Worm (Caenorhabditis elegans) whole organism, L1 larva: Measurements from ENCODE around the gene F09E5.8.
A peak's percentile ranks its signal among the peaks of the same experiment; 100 is the strongest.

ENCODE experiments used
- C04F5.9 ChIP-seq: sonication (generic microtip); optimal IDR thresholded peaks from 2 replicates; lab custom pipeline; 2016; ENCODE audit warnings: missing genetic modification characterization, missing compliant biosample characterization
- C16A3.4 ChIP-seq: fragments of 150-350 bp; optimal IDR thresholded peaks from 2 replicates; lab custom pipeline; 2014; ENCODE audit warnings: missing biosample characterization, missing genetic modification characterization
- alr-1 ChIP-seq: fragments of 200-800 bp; sonication (Bioruptor generic); optimal IDR thresholded peaks from 2 replicates; lab custom pipeline; 2018; ENCODE audit warnings: borderline replicate concordance, mild to moderate bottlenecking, missing genetic modification characterization, missing compliant biosample characterization
- blmp-1 ChIP-seq: fragments of 150-350 bp; optimal IDR thresholded peaks from 2 replicates; lab custom pipeline; 2014; ENCODE audit warnings: missing biosample characterization, missing genetic modification characterization
- ceh-82 ChIP-seq, 3 experiments: fragments of 150-350 bp in 1 of 3; sonication (generic microtip) in 2 of 3; optimal IDR thresholded peaks; 2 replicates each; lab custom pipeline; 2014 to 2017; ENCODE audit warnings: missing biosample characterization in 3 of 3, missing genetic modification characterization in 3 of 3
- ceh-88 ChIP-seq: fragments of 200-800 bp; sonication (Bioruptor generic); IDR thresholded peaks from 2 replicates; pipeline ENCODE4 v1.3.6; 2022; ENCODE audit warnings: missing genetic modification characterization, missing compliant biosample characterization
- dpl-1 ChIP-seq, 3 experiments: fragments of 150-350 bp in 2 of 3; sonication (generic microtip) in 1 of 3; optimal IDR thresholded peaks; 2 replicates each; lab custom pipeline; 2014 to 2017; ENCODE audit warnings: missing biosample characterization in 3 of 3, missing genetic modification characterization in 3 of 3, missing genetic modification reagents in 3 of 3
- dsc-1 ChIP-seq: sonication (generic microtip); optimal IDR thresholded peaks from 2 replicates; lab custom pipeline; 2016; ENCODE audit warnings: mild to moderate bottlenecking, missing genetic modification characterization, missing compliant biosample characterization
- efl-1 ChIP-seq, 4 experiments: fragments of 150-350 bp; optimal IDR thresholded peaks in 3 of 4; peaks in 1 of 4; 1 replicate in 1 of 4; 2 replicates in 3 of 4; lab custom pipeline; 2014; ENCODE audit warnings: missing biosample characterization in 2 of 4, missing genetic modification characterization in 2 of 4, missing genetic modification reagents in 2 of 4
- egl-13 ChIP-seq: sonication (generic microtip); optimal IDR thresholded peaks from 2 replicates; lab custom pipeline; 2016; ENCODE audit warnings: missing genotype, missing genetic modification reagents, missing genetic modification characterization, missing compliant biosample characterization
- elt-2 ChIP-seq: sonication (generic microtip); optimal IDR thresholded peaks from 2 replicates; lab custom pipeline; 2016; ENCODE audit warnings: missing genetic modification characterization, mild to moderate bottlenecking, inconsistent platforms, missing compliant biosample characterization, missing genetic modification reagents
- fkh-10 ChIP-seq: sonication (generic microtip); optimal IDR thresholded peaks from 2 replicates; lab custom pipeline; 2017; ENCODE audit warnings: missing biosample characterization, missing genetic modification reagents, missing genetic modification characterization
- grh-1 ChIP-seq: fragments of 200-800 bp; sonication (Bioruptor generic); IDR thresholded peaks from 2 replicates; pipeline ENCODE4 v1.3.6; 2022; ENCODE audit warnings: missing genetic modification reagents, missing genetic modification characterization, missing compliant biosample characterization
- hlh-4 ChIP-seq: sonication (generic microtip); optimal IDR thresholded peaks from 2 replicates; lab custom pipeline; 2016; ENCODE audit warnings: mild to moderate bottlenecking, missing genetic modification characterization, missing compliant biosample characterization
- irx-1 ChIP-seq: sonication (generic microtip); optimal IDR thresholded peaks from 2 replicates; lab custom pipeline; 2016; ENCODE audit warnings: missing genetic modification characterization, missing compliant biosample characterization
- isw-1 ChIP-seq: fragments of 200-800 bp; sonication (Bioruptor generic); IDR thresholded peaks from 2 replicates; pipeline ENCODE4 v1.3.6; 2022; ENCODE audit warnings: missing genetic modification characterization, missing compliant biosample characterization
- jun-1 ChIP-seq: fragments of 150-350 bp; optimal IDR thresholded peaks from 2 replicates; lab custom pipeline; 2014; ENCODE audit warnings: missing biosample characterization, missing genetic modification reagents, missing genetic modification characterization
- lin-13 ChIP-seq: fragments of 150-350 bp; optimal IDR thresholded peaks from 2 replicates; lab custom pipeline; 2014; ENCODE audit warnings: missing biosample characterization, missing genetic modification reagents, missing genetic modification characterization
- lin-14 ChIP-seq: fragments of 200-800 bp; sonication (Bioruptor generic); optimal IDR thresholded peaks from 2 replicates; lab custom pipeline; 2018; ENCODE audit warnings: mild to moderate bottlenecking, missing genetic modification characterization, moderate library complexity, missing compliant biosample characterization
- lin-15B ChIP-seq: fragments of 150-350 bp; sonication (generic microtip); optimal IDR thresholded peaks from 3 replicates; lab custom pipeline; 2014; ENCODE audit warnings: missing biosample characterization, missing genetic modification characterization
- lin-35 ChIP-seq, 2 experiments: fragments of 150-350 bp; optimal IDR thresholded peaks; 2 replicates each; lab custom pipeline; 2014; ENCODE audit warnings: missing biosample characterization in 2 of 2, missing genetic modification characterization in 2 of 2, missing genetic modification reagents in 2 of 2
- lir-3 ChIP-seq: sonication (generic microtip); optimal IDR thresholded peaks from 2 replicates; lab custom pipeline; 2016; ENCODE audit warnings: mild to moderate bottlenecking, missing genetic modification characterization, moderate library complexity, missing compliant biosample characterization; ENCODE audit not compliant: poor library complexity
- lsy-2 ChIP-seq, 2 experiments: fragments of 150-350 bp; optimal IDR thresholded peaks; 2 replicates each; lab custom pipeline; 2014; ENCODE audit warnings: missing biosample characterization in 2 of 2, missing genetic modification characterization in 2 of 2
- mep-1 ChIP-seq: fragments of 150-350 bp; optimal IDR thresholded peaks from 2 replicates; lab custom pipeline; 2014; ENCODE audit warnings: missing biosample characterization, missing genetic modification characterization
- nhr-11 ChIP-seq: fragments of 150-350 bp; optimal IDR thresholded peaks from 2 replicates; lab custom pipeline; 2014; ENCODE audit warnings: missing biosample characterization, missing genetic modification characterization
- nhr-12 ChIP-seq: sonication (generic microtip); optimal IDR thresholded peaks from 2 replicates; lab custom pipeline; 2017; ENCODE audit warnings: missing biosample characterization, missing genetic modification characterization
- nhr-19 ChIP-seq: fragments of 200-800 bp; sonication (Bioruptor generic); conservative IDR thresholded peaks from 2 replicates; pipeline ENCODE4 v1.3.6; 2022; ENCODE audit warnings: missing genetic modification characterization, missing compliant biosample characterization
- nhr-20 ChIP-seq: sonication (generic microtip); optimal IDR thresholded peaks from 2 replicates; lab custom pipeline; 2016; ENCODE audit warnings: mild to moderate bottlenecking, missing genetic modification characterization, missing compliant biosample characterization
- nhr-237 ChIP-seq: fragments of 150-350 bp; optimal IDR thresholded peaks from 2 replicates; lab custom pipeline; 2014; ENCODE audit warnings: missing biosample characterization, missing genetic modification characterization
- nhr-47 ChIP-seq: sonication (generic microtip); optimal IDR thresholded peaks from 2 replicates; lab custom pipeline; 2016; ENCODE audit warnings: mild to moderate bottlenecking, missing genetic modification characterization, moderate library complexity, missing compliant biosample characterization
- nhr-71 ChIP-seq: sonication (generic microtip); optimal IDR thresholded peaks from 2 replicates; lab custom pipeline; 2016; ENCODE audit warnings: mild to moderate bottlenecking, missing genetic modification characterization, moderate library complexity, missing compliant biosample characterization
- nhr-77 ChIP-seq: fragments of 150-350 bp; optimal IDR thresholded peaks from 2 replicates; lab custom pipeline; 2014; ENCODE audit warnings: missing biosample characterization, missing genetic modification characterization
- nhr-85 ChIP-seq: sonication (generic microtip); peaks from one replicate; lab custom pipeline; 2016; ENCODE audit warnings: missing genetic modification characterization, inconsistent platforms, missing compliant biosample characterization
- nhr-90 ChIP-seq: sonication (generic microtip); optimal IDR thresholded peaks from 2 replicates; lab custom pipeline; 2016; ENCODE audit warnings: mild to moderate bottlenecking, missing genetic modification characterization, missing compliant biosample characterization; ENCODE audit not compliant: poor library complexity
- rnt-1 ChIP-seq: sonication (generic microtip); optimal IDR thresholded peaks from 2 replicates; lab custom pipeline; 2016; ENCODE audit warnings: mild to moderate bottlenecking, missing genetic modification characterization, moderate library complexity, missing compliant biosample characterization
- skn-1 ChIP-seq: fragments of 150-350 bp; optimal IDR thresholded peaks from 2 replicates; lab custom pipeline; 2014; ENCODE audit warnings: missing biosample characterization, missing genetic modification characterization
- snpc-4 ChIP-seq: fragments of 150-350 bp; optimal IDR thresholded peaks from 2 replicates; lab custom pipeline; 2014; ENCODE audit warnings: missing biosample characterization, missing genetic modification characterization
- snu-23 ChIP-seq: sonication (generic microtip); optimal IDR thresholded peaks from 2 replicates; lab custom pipeline; 2016; ENCODE audit warnings: missing genetic modification characterization, missing compliant biosample characterization
- sup-37 ChIP-seq: fragments of 200-800 bp; sonication (Bioruptor generic); optimal IDR thresholded peaks from 2 replicates; lab custom pipeline; 2018; ENCODE audit warnings: mild to moderate bottlenecking, missing genetic modification characterization, missing compliant biosample characterization
- swsn-7 ChIP-seq: sonication (generic microtip); optimal IDR thresholded peaks from 2 replicates; lab custom pipeline; 2016; ENCODE audit warnings: missing genetic modification characterization, missing compliant biosample characterization
- tbx-2 ChIP-seq: sonication (generic microtip); optimal IDR thresholded peaks from 2 replicates; lab custom pipeline; 2016; ENCODE audit warnings: missing genetic modification characterization, missing compliant biosample characterization
- unc-86 ChIP-seq: sonication (generic microtip); optimal IDR thresholded peaks from 2 replicates; lab custom pipeline; 2016; ENCODE audit warnings: missing genetic modification characterization, missing compliant biosample characterization
- unc-98 ChIP-seq: fragments of 200-800 bp; sonication (Bioruptor generic); IDR thresholded peaks from 2 replicates; pipeline ENCODE4 v1.3.6; 2022; ENCODE audit warnings: missing genetic modification characterization, missing compliant biosample characterization
- vab-15 ChIP-seq: sonication (generic microtip); optimal IDR thresholded peaks from 2 replicates; lab custom pipeline; 2017; ENCODE audit warnings: missing genotype, mild to moderate bottlenecking, missing genetic modification characterization, missing compliant biosample characterization
- ztf-11 ChIP-seq, 2 experiments: sonication (generic microtip); optimal IDR thresholded peaks; 2 replicates each; lab custom pipeline; 2016 to 2017; ENCODE audit warnings: missing genetic modification characterization in 2 of 2, missing biosample characterization in 1 of 2, missing compliant biosample characterization in 1 of 2
- ztf-4 ChIP-seq: fragments of 150-350 bp; optimal IDR thresholded peaks from 2 replicates; lab custom pipeline; 2014; ENCODE audit warnings: missing biosample characterization, missing genetic modification characterization

Gene F09E5.8

DNA sequence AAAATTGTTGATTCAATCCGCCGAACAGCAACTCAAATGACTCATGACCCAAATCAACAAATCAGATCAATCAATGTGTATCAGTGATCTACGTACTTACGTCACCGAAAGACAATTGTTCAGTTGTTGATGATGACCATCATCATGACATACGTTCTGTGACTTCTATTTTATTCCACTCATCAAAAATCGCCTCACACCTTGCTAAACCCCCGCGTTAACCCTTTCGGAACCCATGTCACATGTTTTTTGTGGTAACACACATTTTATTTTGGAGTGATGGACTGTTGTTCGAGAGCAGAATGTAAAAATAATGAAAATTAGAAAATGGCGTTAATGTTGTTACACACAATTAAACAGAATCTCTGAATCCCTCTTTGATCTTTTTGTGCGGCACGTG, 8.1 kb upstream of the F09E5.8 start:
- TF ChIP-seq nhr-90 (tag; lab: Kevin White, UChicago): no peak
- TF ChIP-seq rnt-1 (tag; lab: Kevin White, UChicago): peak; percentile 5
- TF ChIP-seq lin-14 (GFP tag; lab: Kevin White, UChicago): peak; percentile 4
- TF ChIP-seq lin-35 (GFP tag; optimal IDR thresholded peaks at IDR 0.05; lab: Kevin White, UChicago): peak in 1 of 2 experiments; percentile 13
- peak; percentile 5 for TF ChIP-seq nhr-71 (tag; lab: Kevin White, UChicago)

DNA sequence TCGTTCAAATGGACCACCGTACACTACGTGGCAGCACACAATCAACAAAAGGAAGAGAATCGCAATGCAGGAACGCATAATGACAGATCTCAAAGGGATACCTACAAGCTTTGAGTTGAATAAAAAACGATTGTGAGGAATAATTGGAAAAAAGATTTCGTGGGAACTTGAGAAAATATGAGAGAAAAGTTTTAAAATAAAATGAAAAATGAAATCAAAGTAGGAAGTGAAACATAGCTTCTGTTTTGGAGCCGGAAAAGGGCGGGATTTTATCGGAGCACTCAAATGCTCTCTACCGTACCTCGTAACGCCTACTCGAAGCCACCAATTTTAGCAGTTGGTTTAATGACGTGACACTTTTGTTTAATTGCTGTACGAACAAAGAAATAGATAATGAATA, 5.7 kb upstream of the F09E5.8 start, which contains the start of gene F09E5.14:
F09E5.14 (minus strand) TSS at position 101 of the 400 bp plus-strand sequence.
- TF ChIP-seq sup-37 (GFP tag; lab: Kevin White, UChicago) (no peak), grh-1 (GFP tag; lab: Robert Waterston, UW) (no peak), lsy-2 (tag; optimal IDR thresholded peaks at IDR 0.05; lab: Kevin White, UChicago) (no peak), nhr-19 (no peak), hlh-4 (no peak), ztf-4 (tag; lab: Kevin White, UChicago) (no peak), nhr-77 (no peak), irx-1 (tag; lab: Kevin White, UChicago) (no peak), nhr-47 (no peak), alr-1 (no peak), snpc-4 (tag; lab: Kevin White, UChicago) (no peak), nhr-237 (tag; lab: Kevin White, UChicago) (no peak), C16A3.4 (tag; lab: Kevin White, UChicago) (no peak), nhr-12 (no peak), skn-1 (tag; lab: Kevin White, UChicago) (no peak), lir-3 (tag; lab: Kevin White, UChicago) (no peak), nhr-85 (tag; lab: Kevin White, UChicago) (no peak), nhr-11 (tag; lab: Kevin White, UChicago) (no peak), dsc-1 (no peak)

DNA sequence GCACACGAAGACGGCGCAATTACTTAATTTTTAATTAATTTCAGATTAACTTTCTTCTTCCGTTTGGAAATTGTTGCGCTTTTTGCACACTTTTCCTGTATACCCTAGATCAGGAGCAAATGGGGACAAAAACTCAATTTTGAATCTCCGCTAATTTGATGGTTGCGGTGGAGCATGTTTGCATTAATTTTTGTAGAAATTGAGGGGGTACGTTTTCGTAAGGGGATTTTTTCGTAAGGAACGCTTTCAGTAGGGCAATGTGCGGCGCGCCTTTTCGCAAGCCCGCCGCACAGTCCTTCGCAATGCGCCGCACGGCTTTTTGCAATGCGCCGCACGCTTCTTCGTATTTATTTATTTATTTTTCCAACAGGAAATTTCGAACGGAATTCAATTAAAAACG, 4.1 kb upstream of the F09E5.8 start:
- TF ChIP-seq efl-1 (optimal IDR thresholded peaks at IDR 0.05; lab: Kevin White, UChicago) (peak; percentile 72 to 93), efl-1 (GFP tag; optimal IDR thresholded peaks at IDR 0.05 in 1 of 2; lab: Kevin White, UChicago) (peak; percentile 92 to 99), lin-14 (GFP tag; lab: Kevin White, UChicago) (peak; percentile 75), nhr-20 (tag; lab: Kevin White, UChicago) (peak; percentile 73), egl-13 (tag; lab: Kevin White, UChicago) (peak; percentile 9), vab-15 (tag; lab: Kevin White, UChicago) (peak; percentile 76), ztf-11 (tag; optimal IDR thresholded peaks at IDR 0.05; lab: Kevin White, UChicago) (peak in 1 of 2 experiments; percentile 36), snu-23 (peak; percentile 73), blmp-1 (tag; lab: Kevin White, UChicago) (peak; percentile 59), lsy-2 (tag; optimal IDR thresholded peaks at IDR 0.05; lab: Kevin White, UChicago) (peak; percentile 64 to 88), unc-86 (tag; lab: Kevin White, UChicago) (peak; percentile 47), nhr-19 (peak; percentile 97), rnt-1 (tag; lab: Kevin White, UChicago) (peak; percentile 86), swsn-7 (tag; lab: Kevin White, UChicago) (peak; percentile 74), dsc-1 (peak; percentile 51), ceh-82 (tag; optimal IDR thresholded peaks at IDR 0.05; lab: Kevin White, UChicago) (peak; percentile 1 to 52 (median 50)), tbx-2 (tag; lab: Kevin White, UChicago) (peak; percentile 73), nhr-11 (tag; lab: Kevin White, UChicago) (peak; percentile 52), grh-1 (GFP tag; lab: Robert Waterston, UW) (peak; percentile 96), mep-1 (tag; lab: Kevin White, UChicago) (peak; percentile 55), nhr-85 (tag; lab: Kevin White, UChicago) (peak; percentile 84), dpl-1 (GFP tag; optimal IDR thresholded peaks at IDR 0.05; lab: Kevin White, UChicago) (peak; percentile 87 to 91 (median 90)), ceh-88 (peak; percentile 92), isw-1 (peak; percentile 93), jun-1 (tag; lab: Kevin White, UChicago) (peak; percentile 42), nhr-90 (tag; lab: Kevin White, UChicago) (peak; percentile 81), lin-35 (GFP tag; optimal IDR thresholded peaks at IDR 0.05; lab: Kevin White, UChicago) (peak; percentile 89 to 98), fkh-10 (GFP tag; lab: Kevin White, UChicago) (peak; percentile 12), elt-2 (peak; percentile 12), C04F5.9 (tag; lab: Kevin White, UChicago) (peak; percentile 26), nhr-47 (peak; percentile 77), unc-98 (GFP tag; lab: Robert Waterston, UW) (0 out of 2 replicates have a peak, but pooled peaks have one; percentile 26), C16A3.4 (tag; lab: Kevin White, UChicago) (peak; percentile 70), lin-15B (tag; lab: Kevin White, UChicago) (peak; percentile 55), lin-13 (peak; percentile 70), nhr-71 (tag; lab: Kevin White, UChicago) (peak; percentile 84)
